Worm (Caenorhabditis elegans) whole organism, mixed stage, embryonic: ENCODE measurements around the gene K09F5.6.

Experiments used
- M03D4.4 ChIP-seq: sonication (generic microtip); optimal IDR thresholded peaks from 2 replicates; lab custom pipeline; 2017; ENCODE audit warnings: mild to moderate bottlenecking, missing genetic modification characterization, missing compliant biosample characterization
- bed-3 ChIP-seq: fragments of 200-800 bp; sonication (Bioruptor generic); optimal IDR thresholded peaks from 3 replicates; lab custom pipeline; 2018; ENCODE audit warnings: mild to moderate bottlenecking, missing genetic modification characterization, moderate library complexity, missing compliant biosample characterization
- blmp-1 ChIP-seq: fragments of 150-350 bp; optimal IDR thresholded peaks from 2 replicates; lab custom pipeline; 2014; ENCODE audit warnings: missing biosample characterization, missing genetic modification characterization
- ceh-39 ChIP-seq: fragments of 150-350 bp; optimal IDR thresholded peaks from 2 replicates; lab custom pipeline; 2014; ENCODE audit warnings: missing biosample characterization, missing genetic modification characterization
- ceh-83 ChIP-seq: fragments of 200-800 bp; sonication (Bioruptor generic); optimal IDR thresholded peaks from 2 replicates; lab custom pipeline; 2018; ENCODE audit warnings: mild to moderate bottlenecking, missing genetic modification characterization, missing compliant biosample characterization
- ces-1 ChIP-seq: fragments of 150-350 bp; optimal IDR thresholded peaks from 2 replicates; lab custom pipeline; 2014; ENCODE audit warnings: missing biosample characterization, missing genetic modification reagents, missing genetic modification characterization
- drap-1 ChIP-seq: fragments of 200-800 bp; sonication (Bioruptor generic); optimal IDR thresholded peaks from 3 replicates; lab custom pipeline; 2018; ENCODE audit warnings: mild to moderate bottlenecking, missing genetic modification characterization, missing compliant biosample characterization
- elt-3 ChIP-seq: fragments of 150-350 bp; optimal IDR thresholded peaks from 2 replicates; lab custom pipeline; 2014; ENCODE audit warnings: missing biosample characterization, missing genetic modification characterization
- flh-1 ChIP-seq: fragments of 200-800 bp; sonication (Bioruptor generic); optimal IDR thresholded peaks from 2 replicates; lab custom pipeline; 2018; ENCODE audit warnings: mild to moderate bottlenecking, missing genetic modification characterization, moderate library complexity, missing compliant biosample characterization
- ham-2 ChIP-seq: fragments of 200-800 bp; sonication (Bioruptor generic); optimal IDR thresholded peaks from 2 replicates; lab custom pipeline; 2018; ENCODE audit warnings: mild to moderate bottlenecking, missing genetic modification characterization, missing compliant biosample characterization
- hlh-1 ChIP-seq: fragments of 150-350 bp; optimal IDR thresholded peaks from 2 replicates; lab custom pipeline; 2014; ENCODE audit warnings: missing biosample characterization, missing genetic modification reagents, missing genetic modification characterization
- lin-13 ChIP-seq: fragments of 150-350 bp; optimal IDR thresholded peaks from 2 replicates; lab custom pipeline; 2014; ENCODE audit warnings: missing biosample characterization, missing genetic modification characterization
- lsy-2 ChIP-seq: fragments of 150-350 bp; optimal IDR thresholded peaks from 2 replicates; lab custom pipeline; 2014; ENCODE audit warnings: missing biosample characterization, missing genetic modification characterization
- mep-1 ChIP-seq: fragments of 150-350 bp; optimal IDR thresholded peaks from 2 replicates; lab custom pipeline; 2017; ENCODE audit warnings: missing biosample characterization, missing genetic modification reagents, missing genetic modification characterization, inconsistent platforms
- nhr-12 ChIP-seq: fragments of 150-350 bp; optimal IDR thresholded peaks from 2 replicates; lab custom pipeline; 2014; ENCODE audit warnings: missing biosample characterization, missing genetic modification characterization
- nhr-2 ChIP-seq: fragments of 150-350 bp; optimal IDR thresholded peaks from 2 replicates; lab custom pipeline; 2014; ENCODE audit warnings: missing biosample characterization, missing genetic modification characterization
- nhr-237 ChIP-seq: fragments of 150-350 bp; optimal IDR thresholded peaks from 2 replicates; lab custom pipeline; 2014; ENCODE audit warnings: missing biosample characterization, missing genetic modification characterization
- nhr-28 ChIP-seq: fragments of 150-350 bp; optimal IDR thresholded peaks from 2 replicates; lab custom pipeline; 2014; ENCODE audit warnings: missing biosample characterization, missing genetic modification characterization
- nhr-76 ChIP-seq: sonication (generic microtip); optimal IDR thresholded peaks from 2 replicates; lab custom pipeline; 2017; ENCODE audit warnings: missing biosample characterization, missing genetic modification characterization
- pha-4 ChIP-seq: fragments of 150-350 bp; optimal IDR thresholded peaks from 2 replicates; lab custom pipeline; 2018; ENCODE audit warnings: missing biosample characterization, missing genetic modification reagents, missing genetic modification characterization
- sem-2 ChIP-seq: fragments of 200-800 bp; sonication (Bioruptor generic); optimal IDR thresholded peaks from 2 replicates; lab custom pipeline; 2018; ENCODE audit warnings: mild to moderate bottlenecking, missing genetic modification characterization, missing compliant biosample characterization
- snpc-4 ChIP-seq: fragments of 150-350 bp; optimal IDR thresholded peaks from 2 replicates; lab custom pipeline; 2014; ENCODE audit warnings: missing biosample characterization, missing genetic modification characterization
- sptf-1 ChIP-seq: sonication (generic microtip); optimal IDR thresholded peaks from 2 replicates; lab custom pipeline; 2017; ENCODE audit warnings: mild to moderate bottlenecking, missing genetic modification characterization, moderate library complexity, missing compliant biosample characterization
- tbx-8 ChIP-seq: fragments of 200-800 bp; sonication (Bioruptor generic); optimal IDR thresholded peaks from 2 replicates; lab custom pipeline; 2018; ENCODE audit warnings: mild to moderate bottlenecking, missing genetic modification characterization, moderate library complexity, missing compliant biosample characterization
- unc-39 ChIP-seq: fragments of 150-350 bp; optimal IDR thresholded peaks from 2 replicates; lab custom pipeline; 2014; ENCODE audit warnings: missing biosample characterization, missing genetic modification characterization
- unc-62 ChIP-seq: fragments of 150-350 bp; optimal IDR thresholded peaks from 2 replicates; lab custom pipeline; 2014; ENCODE audit warnings: missing biosample characterization, missing genetic modification reagents, missing genetic modification characterization
- zip-8 ChIP-seq: fragments of 150-350 bp; optimal IDR thresholded peaks from 2 replicates; lab custom pipeline; 2014; ENCODE audit warnings: missing biosample characterization, missing genetic modification characterization
- ztf-11 ChIP-seq: fragments of 150-350 bp; optimal IDR thresholded peaks from 2 replicates; lab custom pipeline; 2014; ENCODE audit warnings: missing biosample characterization, missing genetic modification characterization

The K09F5.6 gene

ce11 chrX:7725615-7726014 lies 6.5 kb downstream of the K09F5.6 start, which contains the start of gene spp-14:
Gene spp-14 (plus strand): TSS chrX:7725979.
- no peak for TF ChIP-seq unc-39 (tag; lab: Kevin White, UChicago)

- TF ChIP-seq blmp-1 (tag; lab: Kevin White, UChicago) (no peak), nhr-237 (tag; lab: Kevin White, UChicago) (no peak), ces-1 (GFP tag; lab: Kevin White, UChicago) (no peak), hlh-1 (tag; lab: Kevin White, UChicago) (no peak), pha-4 (tag; lab: Kevin White, UChicago) (no peak), ztf-11 (tag; lab: Kevin White, UChicago) (no peak), sem-2 (no peak), unc-39 (tag; lab: Kevin White, UChicago) (no peak), drap-1 (GFP tag; lab: Kevin White, UChicago) (no peak), snpc-4 (tag; lab: Kevin White, UChicago) (no peak), ceh-83 (no peak), tbx-8 (GFP tag; lab: Kevin White, UChicago) (no peak), ham-2 (no peak), nhr-12 (tag; lab: Kevin White, UChicago) (no peak), M03D4.4 (no peak), lsy-2 (tag; lab: Kevin White, UChicago) (no peak)
- TF ChIP-seq, all 35 proteins: peak for 0
These were observed 7.3 kb downstream of the K09F5.6 start for ce11 chrX:7726351-7726750.

ce11 chrX:7727601-7728000 lies 8.5 kb downstream of the K09F5.6 start, which contains the start of gene vit-1:
Gene vit-1 (plus strand): TSS chrX:7727889.
- TF ChIP-seq lin-13 (tag; lab: Kevin White, UChicago) = no peak
- TF ChIP-seq ztf-11 (tag; lab: Kevin White, UChicago) = no peak
- no peak for TF ChIP-seq hlh-1 (tag; lab: Kevin White, UChicago)
- no peak for TF ChIP-seq mep-1 (tag; lab: Kevin White, UChicago)
- no peak for TF ChIP-seq flh-1 (GFP tag; lab: Kevin White, UChicago)
- TF ChIP-seq zip-8 (tag; lab: Kevin White, UChicago) = no peak
- TF ChIP-seq nhr-76 (tag; lab: Kevin White, UChicago) = no peak
- TF ChIP-seq ceh-39 = no peak
- TF ChIP-seq blmp-1 (tag; lab: Kevin White, UChicago) = no peak
- TF ChIP-seq nhr-2 (tag; lab: Kevin White, UChicago) = no peak

ce11 chrX:7733571-7733970 lies 14.5 kb downstream of the K09F5.6 start:
- TF ChIP-seq sptf-1 (tag; lab: Kevin White, UChicago) = no peak
- TF ChIP-seq, all 35 proteins: peak for 0

- TF ChIP-seq nhr-28 = no peak
- no peak for TF ChIP-seq elt-3 (tag; lab: Kevin White, UChicago)
- TF ChIP-seq blmp-1 (tag; lab: Kevin White, UChicago) = no peak
- TF ChIP-seq nhr-12 (tag; lab: Kevin White, UChicago) = no peak
- TF ChIP-seq unc-62 (GFP tag; lab: Kevin White, UChicago) = no peak
- no peak for TF ChIP-seq nhr-76 (tag; lab: Kevin White, UChicago)
- no peak for TF ChIP-seq sptf-1 (tag; lab: Kevin White, UChicago)
- no peak for TF ChIP-seq ces-1 (GFP tag; lab: Kevin White, UChicago)
- TF ChIP-seq M03D4.4 = no peak
- no peak for TF ChIP-seq lsy-2 (tag; lab: Kevin White, UChicago)
- no peak for TF ChIP-seq tbx-8 (GFP tag; lab: Kevin White, UChicago)
These were observed 17.1 kb downstream of the K09F5.6 start, which contains the start of gene set-12 for ce11 chrX:7736171-7736570. Gene set-12 (minus strand): TSS chrX:7736271.

- no peak for TF ChIP-seq unc-62 (GFP tag; lab: Kevin White, UChicago)
- TF ChIP-seq elt-3 (tag; lab: Kevin White, UChicago) = no peak
- TF ChIP-seq bed-3 = no peak
- no peak for TF ChIP-seq snpc-4 (tag; lab: Kevin White, UChicago)
- TF ChIP-seq lsy-2 (tag; lab: Kevin White, UChicago) = no peak
- TF ChIP-seq, all 35 proteins: peak for 0
These were observed 20.3 kb downstream of the K09F5.6 start, which contains the start of gene K09F5.1 for ce11 chrX:7739353-7739752. Gene K09F5.1 (plus strand): TSS chrX:7739653.

- TF ChIP-seq unc-62 (GFP tag; lab: Kevin White, UChicago) (no peak), pha-4 (tag; lab: Kevin White, UChicago) (no peak)
- TF ChIP-seq, all 35 proteins: peak for 0
These were observed 24.9 kb downstream of the K09F5.6 start, which contains the start of gene ref-2 for ce11 chrX:7743939-7744338. Gene ref-2 (plus strand): TSS chrX:7744239.
